Fruit fly (Drosophila melanogaster): ENCODE measurements around the gene Mer.

The Mer gene

dm6 chrX:19692951-19693698 lies at the start of gene Mer:
Gene Mer, minus strand, starts transcription at chrX:19693500.
- peak; percentile 77 for TF ChIP-seq noc (tag; optimal IDR thresholded peaks at IDR 0.05)

- no peak for TF ChIP-seq noc (tag; optimal IDR thresholded peaks at IDR 0.05)
Observed at dm6 chrX:19737872-19738271, 44.6 kb upstream of the Mer start.

dm6 chrX:19735270-19735669 lies 42.0 kb upstream of the Mer start, which contains the start of gene CG14234:
Gene CG14234, plus strand, starts transcription at chrX:19735570.
- TF ChIP-seq noc (tag; optimal IDR thresholded peaks at IDR 0.05) = no peak

dm6 chrX:19730844-19731243 lies 37.5 kb upstream of the Mer start, which contains the start of gene AP-1-2beta:
Gene AP-1-2beta, plus strand, starts transcription at chrX:19731004.
- no peak for TF ChIP-seq noc (tag; optimal IDR thresholded peaks at IDR 0.05)

- no peak for TF ChIP-seq noc (tag; optimal IDR thresholded peaks at IDR 0.05)
Observed at dm6 chrX:19717988-19718973, 25.0 kb upstream of the Mer start, which contains the start of gene CG12531. Gene CG12531, plus strand, starts transcription at chrX:19718923.

- TF ChIP-seq noc (tag; optimal IDR thresholded peaks at IDR 0.05) = no peak
Observed at dm6 chrX:19717041-19717440, 23.7 kb upstream of the Mer start.

- TF ChIP-seq noc (tag; optimal IDR thresholded peaks at IDR 0.05) = no peak
Observed at dm6 chrX:19716325-19716917, 23.1 kb upstream of the Mer start.

dm6 chrX:19714816-19715215 lies 21.5 kb upstream of the Mer start:
- TF ChIP-seq noc (tag; optimal IDR thresholded peaks at IDR 0.05) = no peak

dm6 chrX:19712898-19713627 lies 19.8 kb upstream of the Mer start, which contains the start of gene meso18E:
Gene meso18E, minus strand, starts transcription at chrX:19713045.
- no peak for TF ChIP-seq noc (tag; optimal IDR thresholded peaks at IDR 0.05)

dm6 chrX:19711936-19712335 lies 18.6 kb upstream of the Mer start:
- no peak for TF ChIP-seq noc (tag; optimal IDR thresholded peaks at IDR 0.05)

dm6 chrX:19704083-19704482 lies 10.8 kb upstream of the Mer start, which contains the start of the genes CG14230 and CG14232:
Gene CG14230, plus strand, starts transcription at chrX:19704176.
Gene CG14232, minus strand, starts transcription at chrX:19704259.
- TF ChIP-seq noc (tag; optimal IDR thresholded peaks at IDR 0.05) = peak; percentile 16

dm6 chrX:19701611-19702010 lies 8.3 kb upstream of the Mer start, which contains the start of gene Tcs4:
Gene Tcs4, minus strand, starts transcription at chrX:19701755.
- no peak for TF ChIP-seq noc (tag; optimal IDR thresholded peaks at IDR 0.05)

- TF ChIP-seq noc (tag; optimal IDR thresholded peaks at IDR 0.05) = no peak
Observed at dm6 chrX:19697255-19697877, 4.1 kb upstream of the Mer start.

dm6 chrX:19696845-19697244 lies 3.5 kb upstream of the Mer start, which contains the start of gene Cdc42:
Gene Cdc42, plus strand, starts transcription at chrX:19697091.
- TF ChIP-seq noc (tag; optimal IDR thresholded peaks at IDR 0.05) = no peak
